Worm (Caenorhabditis elegans) whole organism, L4/young adult: ENCODE measurements around the gene snpc-3.4.

Experiments used
- W03F9.2 ChIP-seq: fragments of 150-350 bp; optimal IDR thresholded peaks from 2 replicates; lab custom pipeline; 2014; ENCODE audit warnings: missing biosample characterization, missing genetic modification characterization
- dao-5 ChIP-seq: sonication (generic microtip); optimal IDR thresholded peaks from 2 replicates; lab custom pipeline; 2016; ENCODE audit warnings: missing genotype, missing genetic modification characterization, moderate library complexity, missing compliant biosample characterization
- him-1 ChIP-seq: sonication (generic microtip); optimal IDR thresholded peaks from 2 replicates; lab custom pipeline; 2016; ENCODE audit warnings: missing genotype, missing genetic modification reagents, missing genetic modification characterization, missing compliant biosample characterization

DNA sequence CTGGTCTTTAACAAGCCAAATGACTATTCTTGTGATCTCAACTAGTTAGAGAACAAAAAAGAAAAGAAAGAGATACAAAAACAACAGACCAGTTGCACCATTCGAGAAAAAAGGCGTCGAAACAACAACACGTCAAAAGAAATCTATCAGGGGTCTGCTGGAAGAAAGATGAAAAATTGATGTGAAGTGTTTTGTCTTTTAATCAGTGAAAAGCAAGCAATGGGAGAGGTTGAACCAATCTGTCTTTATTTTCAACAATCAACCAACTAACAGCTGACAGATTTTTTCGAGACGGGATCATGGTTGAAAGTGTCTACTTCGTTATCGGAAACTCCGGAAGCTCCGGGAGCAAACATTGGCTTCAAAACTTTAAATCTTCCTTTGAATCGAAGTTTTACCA, 25.4 kb upstream of the snpc-3.4 start:
- no peak for TF ChIP-seq him-1 (tag; lab: Kevin White, UChicago)
- TF ChIP-seq dao-5 = no peak
- TF ChIP-seq W03F9.2 (tag; lab: Kevin White, UChicago) = no peak
